In genomic region chr3R:5226025-5226424, dm6 we compare ENCODE assay signal across 1 fruit fly cellular context.
TF ChIP-seq lines count a peak whose summit lies in the region.

Vps37B (plus strand) TSS chr3R:5226158.

TF ChIP-seq in whole organism, embryonic, 481 proteins besides CTCF, POLR2A, EP300 and RAD21 (continued from another document):
- TF ChIP-seq jumu (GFP tag; optimal IDR thresholded peaks at IDR 0.05; lab: Kevin White, UChicago) = no peak
- no peak for TF ChIP-seq CG32772 (GFP tag; IDR thresholded peaks at IDR 0.05; lab: Robert Waterston, UW)
- no peak for TF ChIP-seq mirr (GFP tag; optimal IDR thresholded peaks at IDR 0.05; lab: Kevin White, UChicago)
- TF ChIP-seq Dbx (GFP tag; IDR thresholded peaks at IDR 0.05; lab: Robert Waterston, UW) = no peak
- TF ChIP-seq Bdp1 (GFP tag; optimal IDR thresholded peaks at IDR 0.05; lab: Kevin White, UChicago) = no peak
- TF ChIP-seq HmgZ (tag; optimal IDR thresholded peaks at IDR 0.05; lab: Kevin White, UChicago) = peak; percentile 11
- TF ChIP-seq Pdp1 (GFP tag; optimal IDR thresholded peaks at IDR 0.05; lab: Kevin White, UChicago) = no peak
- TF ChIP-seq CG15514 (GFP tag; optimal IDR thresholded peaks at IDR 0.05; lab: Kevin White, UChicago) = peak; percentile 24
- TF ChIP-seq Opbp (GFP tag; IDR thresholded peaks at IDR 0.05; lab: Robert Waterston, UW; ENCODE audit: partially characterized antibody) = no peak
- no peak for TF ChIP-seq CG7357 (GFP tag; IDR thresholded peaks at IDR 0.05; lab: Robert Waterston, UW)
- TF ChIP-seq Dad (GFP tag; optimal IDR thresholded peaks at IDR 0.05; lab: Kevin White, UChicago) = no peak
- peak; percentile 28; the same call in 1 of the 3 replicates for TF ChIP-seq CG34224 (GFP tag; IDR thresholded peaks at IDR 0.05; lab: Robert Waterston, UW; ENCODE audit: partially characterized antibody)
- TF ChIP-seq amos (GFP tag; IDR thresholded peaks at IDR 0.05; lab: Robert Waterston, UW; ENCODE audit: partially characterized antibody) = peak; percentile 19; the same call in 1 of the 2 replicates
- no peak for TF ChIP-seq ara (GFP tag; IDR thresholded peaks at IDR 0.05; lab: Robert Waterston, UW)
- no peak for TF ChIP-seq Spps (tag; optimal IDR thresholded peaks at IDR 0.05; lab: Kevin White, UChicago)
- TF ChIP-seq CG14710 (tag; optimal IDR thresholded peaks at IDR 0.05; lab: Kevin White, UChicago) = peak; percentile 23
- TF ChIP-seq unpg (GFP tag; optimal IDR thresholded peaks at IDR 0.05; lab: Kevin White, UChicago) = no peak
- peak; percentile 93 for TF ChIP-seq MESR4 (GFP tag; optimal IDR thresholded peaks at IDR 0.05; lab: Kevin White, UChicago)
- TF ChIP-seq CG2889 (GFP tag; IDR thresholded peaks at IDR 0.05; lab: Robert Waterston, UW) = no peak
- TF ChIP-seq pho (GFP tag; optimal IDR thresholded peaks at IDR 0.05; lab: Kevin White, UChicago) = no peak
- no peak for TF ChIP-seq Fer1 (GFP tag; optimal IDR thresholded peaks at IDR 0.05; lab: Kevin White, UChicago)
- TF ChIP-seq CG12659 (GFP tag; optimal IDR thresholded peaks at IDR 0.05; lab: Kevin White, UChicago) = no peak
- no peak; the same call in 1 of the 2 replicates for TF ChIP-seq Bgb (GFP tag; IDR thresholded peaks at IDR 0.05; lab: Robert Waterston, UW; ENCODE audit: partially characterized antibody)
- TF ChIP-seq lov (optimal IDR thresholded peaks at IDR 0.05; lab: Kevin White, UChicago) = no peak
- no peak for TF ChIP-seq lov (GFP tag; IDR thresholded peaks at IDR 0.05; lab: Robert Waterston, UW)
- no peak for TF ChIP-seq twi (tag; optimal IDR thresholded peaks at IDR 0.05; lab: Kevin White, UChicago)
- TF ChIP-seq CG3065 (GFP tag; optimal IDR thresholded peaks at IDR 0.05; lab: Kevin White, UChicago) = no peak
- no peak for TF ChIP-seq bab2 (GFP tag; optimal IDR thresholded peaks at IDR 0.05; lab: Kevin White, UChicago)
- no peak for TF ChIP-seq sc (optimal IDR thresholded peaks at IDR 0.05; lab: Kevin White, UChicago)
- TF ChIP-seq sc (GFP tag; optimal IDR thresholded peaks at IDR 0.05; lab: Kevin White, UChicago) = no peak
- no peak for TF ChIP-seq CG15011 (GFP tag; optimal IDR thresholded peaks at IDR 0.05; lab: Kevin White, UChicago)
- TF ChIP-seq CG30431 (GFP tag; optimal IDR thresholded peaks at IDR 0.05; lab: Kevin White, UChicago) = no peak
- TF ChIP-seq BEAF-32 (GFP tag; optimal IDR thresholded peaks at IDR 0.05; lab: Kevin White, UChicago) = peak; percentile 14
- TF ChIP-seq az2 (GFP tag; optimal IDR thresholded peaks at IDR 0.05; lab: Kevin White, UChicago) = no peak
- TF ChIP-seq cas (GFP tag; IDR thresholded peaks at IDR 0.05; lab: Robert Waterston, UW) = no peak
- peak; percentile 1 for TF ChIP-seq nom (GFP tag; optimal IDR thresholded peaks at IDR 0.05; lab: Kevin White, UChicago)
- TF ChIP-seq Doc3 (GFP tag; IDR thresholded peaks at IDR 0.05; lab: Robert Waterston, UW; ENCODE audit: partially characterized antibody) = no peak
- no peak for TF ChIP-seq disco-r (GFP tag; optimal IDR thresholded peaks at IDR 0.05; lab: Kevin White, UChicago)
- peak; percentile 75 for TF ChIP-seq Myb (GFP tag; optimal IDR thresholded peaks at IDR 0.05; lab: Kevin White, UChicago)
- peak; percentile 21; the same call in 1 of the 4 replicates for TF ChIP-seq Dll (GFP tag; IDR thresholded peaks at IDR 0.05; lab: Robert Waterston, UW; ENCODE audit: partially characterized antibody)
- peak; percentile 31; the same call in 1 of the 2 replicates for TF ChIP-seq CG13287 (GFP tag; IDR thresholded peaks at IDR 0.05; lab: Robert Waterston, UW; ENCODE audit: partially characterized antibody)
- no peak for TF ChIP-seq CG32532 (GFP tag; IDR thresholded peaks at IDR 0.05; lab: Robert Waterston, UW)
- peak; percentile 64 for TF ChIP-seq CG4617 (GFP tag; optimal IDR thresholded peaks at IDR 0.05; lab: Kevin White, UChicago; ENCODE audit: borderline replicate concordance)
- peak; percentile 21 for TF ChIP-seq trem (tag; optimal IDR thresholded peaks at IDR 0.05; lab: Kevin White, UChicago)
- TF ChIP-seq Chrac-16 (GFP tag; optimal IDR thresholded peaks at IDR 0.05; lab: Kevin White, UChicago) = no peak
- no peak for TF ChIP-seq nerfin-1 (tag; optimal IDR thresholded peaks at IDR 0.05; lab: Kevin White, UChicago)
- peak; percentile 68 for TF ChIP-seq pzg (GFP tag; optimal IDR thresholded peaks at IDR 0.05; lab: Kevin White, UChicago)
- TF ChIP-seq CG14667 (GFP tag; IDR thresholded peaks at IDR 0.05; lab: Robert Waterston, UW) = no peak
- peak; percentile 66 for TF ChIP-seq CG3995 (GFP tag; optimal IDR thresholded peaks at IDR 0.05; lab: Kevin White, UChicago)
- TF ChIP-seq CG3281 (GFP tag; optimal IDR thresholded peaks at IDR 0.05; lab: Kevin White, UChicago) = no peak
- peak; percentile 27 for TF ChIP-seq kay (GFP tag; optimal IDR thresholded peaks at IDR 0.05; lab: Kevin White, UChicago)
- no peak for TF ChIP-seq YL-1 (GFP tag; optimal IDR thresholded peaks at IDR 0.05; lab: Kevin White, UChicago)
- no peak for TF ChIP-seq CG9876 (GFP tag; optimal IDR thresholded peaks at IDR 0.05; lab: Kevin White, UChicago)
- no peak for TF ChIP-seq CG7372 (GFP tag; IDR thresholded peaks at IDR 0.05; lab: Robert Waterston, UW)
- no peak for TF ChIP-seq CG30020 (tag; optimal IDR thresholded peaks at IDR 0.05; lab: Kevin White, UChicago)
- TF ChIP-seq CG11560 (tag; IDR thresholded peaks at IDR 0.05; lab: Robert Waterston, UW) = no peak
- TF ChIP-seq CG16779 (GFP tag; IDR thresholded peaks at IDR 0.05; lab: Robert Waterston, UW) = no peak
- no peak for TF ChIP-seq CG42726 (GFP tag; IDR thresholded peaks at IDR 0.05; lab: Robert Waterston, UW; ENCODE audit: partially characterized antibody)
- peak; percentile 86 for TF ChIP-seq Dp (GFP tag; optimal IDR thresholded peaks at IDR 0.05; lab: Kevin White, UChicago)
- TF ChIP-seq dmrt11E (tag; optimal IDR thresholded peaks at IDR 0.05; lab: Kevin White, UChicago) = no peak
- TF ChIP-seq Aef1 (GFP tag; IDR thresholded peaks at IDR 0.05; lab: Robert Waterston, UW) = no peak
- TF ChIP-seq sr (GFP tag; IDR thresholded peaks at IDR 0.05; lab: Robert Waterston, UW) = no peak
- TF ChIP-seq CG3163 (GFP tag; optimal IDR thresholded peaks at IDR 0.05; lab: Kevin White, UChicago) = no peak
- no peak for TF ChIP-seq Xbp1 (GFP tag; optimal IDR thresholded peaks at IDR 0.05; lab: Kevin White, UChicago)
- no peak for TF ChIP-seq dan (GFP tag; IDR thresholded peaks at IDR 0.05; lab: Robert Waterston, UW)
- TF ChIP-seq CG12391 (tag; optimal IDR thresholded peaks at IDR 0.05; lab: Kevin White, UChicago) = no peak
- peak; percentile 67 for TF ChIP-seq stwl (tag; optimal IDR thresholded peaks at IDR 0.05; lab: Kevin White, UChicago)
- no peak for TF ChIP-seq H15 (GFP tag; IDR thresholded peaks at IDR 0.05; lab: Robert Waterston, UW)
- no peak for TF ChIP-seq dm (GFP tag; optimal IDR thresholded peaks at IDR 0.05; lab: Kevin White, UChicago)
- no peak for TF ChIP-seq CG5180 (GFP tag; optimal IDR thresholded peaks at IDR 0.05; lab: Kevin White, UChicago)
- no peak for TF ChIP-seq bowl (GFP tag; IDR thresholded peaks at IDR 0.05; lab: Robert Waterston, UW)
- TF ChIP-seq CG15479 (GFP tag; optimal IDR thresholded peaks at IDR 0.05; lab: Kevin White, UChicago) = no peak
- no peak for TF ChIP-seq sens-2 (GFP tag; IDR thresholded peaks at IDR 0.05; lab: Robert Waterston, UW)
- no peak for TF ChIP-seq gro (GFP tag; optimal IDR thresholded peaks at IDR 0.05; lab: Kevin White, UChicago)
